Worm (Caenorhabditis elegans) whole organism, L1 larva: ENCODE data around the gene lin-14.

Experiments used
- aha-1 ChIP-seq: fragments of 150-350 bp; optimal IDR thresholded peaks from 2 replicates; lab custom pipeline; 2014; ENCODE audit warnings: missing biosample characterization, missing genetic modification characterization
- blmp-1 ChIP-seq: fragments of 150-350 bp; optimal IDR thresholded peaks from 2 replicates; lab custom pipeline; 2014; ENCODE audit warnings: missing biosample characterization, missing genetic modification characterization
- efl-1 ChIP-seq, 4 experiments: fragments of 150-350 bp; optimal IDR thresholded peaks in 3 of 4; peaks in 1 of 4; 1 replicate in 1 of 4; 2 replicates in 3 of 4; lab custom pipeline; 2014; ENCODE audit warnings: missing biosample characterization in 2 of 4, missing genetic modification characterization in 2 of 4, missing genetic modification reagents in 2 of 4
- elt-3 ChIP-seq, 6 experiments: fragments of 150-350 bp in 1 of 6; sonication (generic microtip); optimal IDR thresholded peaks; 2 replicates each; lab custom pipeline; 2017 to 2018; ENCODE audit warnings: missing biosample characterization in 6 of 6, missing genetic modification characterization in 6 of 6, inconsistent platforms in 1 of 6
- hpl-2 ChIP-seq: fragments of 150-350 bp; optimal IDR thresholded peaks from 2 replicates; lab custom pipeline; 2014; ENCODE audit warnings: missing biosample characterization, missing genetic modification reagents, missing genetic modification characterization
- nhr-19 ChIP-seq: fragments of 200-800 bp; sonication (Bioruptor generic); conservative IDR thresholded peaks from 2 replicates; pipeline ENCODE4 v1.3.6; 2022; ENCODE audit warnings: missing genetic modification characterization, missing compliant biosample characterization
- nhr-20 ChIP-seq: sonication (generic microtip); optimal IDR thresholded peaks from 2 replicates; lab custom pipeline; 2016; ENCODE audit warnings: mild to moderate bottlenecking, missing genetic modification characterization, missing compliant biosample characterization
- nhr-28 ChIP-seq: fragments of 150-350 bp; optimal IDR thresholded peaks from 2 replicates; lab custom pipeline; 2014; ENCODE audit warnings: missing biosample characterization, missing genetic modification characterization
- nhr-85 ChIP-seq: sonication (generic microtip); peaks from one replicate; lab custom pipeline; 2016; ENCODE audit warnings: missing genetic modification characterization, inconsistent platforms, missing compliant biosample characterization
- pax-3 ChIP-seq: fragments of 200-800 bp; sonication (Bioruptor generic); optimal IDR thresholded peaks from 2 replicates; lab custom pipeline; 2018; ENCODE audit warnings: mild to moderate bottlenecking, missing genetic modification characterization, moderate library complexity, missing compliant biosample characterization
- rnt-1 ChIP-seq: sonication (generic microtip); optimal IDR thresholded peaks from 2 replicates; lab custom pipeline; 2016; ENCODE audit warnings: mild to moderate bottlenecking, missing genetic modification characterization, moderate library complexity, missing compliant biosample characterization
- snu-23 ChIP-seq: sonication (generic microtip); optimal IDR thresholded peaks from 2 replicates; lab custom pipeline; 2016; ENCODE audit warnings: missing genetic modification characterization, missing compliant biosample characterization
- tlp-1 ChIP-seq: fragments of 150-350 bp; optimal IDR thresholded peaks from 2 replicates; lab custom pipeline; 2014; ENCODE audit warnings: missing biosample characterization, missing genetic modification characterization

The lin-14 gene

DNA sequence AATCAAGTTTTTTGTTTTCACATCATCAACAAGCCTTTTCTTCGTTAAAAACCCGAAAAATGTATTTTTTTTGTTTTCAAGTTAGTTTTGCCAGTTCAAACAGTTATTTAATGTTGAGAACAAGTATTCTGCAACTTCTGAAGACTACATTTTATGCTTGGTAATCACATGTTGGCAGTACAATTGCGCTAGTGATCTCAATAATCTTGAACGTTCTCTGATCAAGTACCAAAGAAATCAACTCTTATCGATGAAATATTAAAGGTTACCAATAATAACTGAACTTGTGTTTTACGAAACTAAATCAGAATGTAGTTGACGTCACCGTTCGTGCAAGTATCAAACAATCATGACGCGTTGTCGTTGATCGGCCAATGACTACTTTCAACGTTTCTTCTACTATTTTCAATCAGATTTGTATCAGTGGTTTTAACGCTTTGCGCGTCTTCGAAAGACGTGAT is 68.2 kb downstream of the lin-14 start, which contains the start of gene C35C5.8:
Gene C35C5.8 (plus strand): TSS at position 51 of the 461 bp plus-strand sequence.
- TF ChIP-seq nhr-85 = peak; percentile 82
- TF ChIP-seq tlp-1 (tag; lab: Kevin White, UChicago) = no peak
- TF ChIP-seq nhr-20 (tag; lab: Kevin White, UChicago) = peak; percentile 71
- TF ChIP-seq nhr-28 (tag; lab: Kevin White, UChicago) = no peak
- TF ChIP-seq hpl-2 = no peak
- no peak for TF ChIP-seq aha-1 (tag; lab: Kevin White, UChicago)
- peak in 1 of 6 experiments; percentile 32 for TF ChIP-seq elt-3 (tag; optimal IDR thresholded peaks at IDR 0.05; lab: Kevin White, UChicago)
- peak; percentile 19 for TF ChIP-seq snu-23 (GFP tag; lab: Kevin White, UChicago)
- TF ChIP-seq nhr-19 (GFP tag; lab: Robert Waterston, UW) = peak; percentile 61
- TF ChIP-seq blmp-1 (tag; lab: Kevin White, UChicago) = peak; percentile 26
- TF ChIP-seq, all 84 proteins: peak for 6

DNA sequence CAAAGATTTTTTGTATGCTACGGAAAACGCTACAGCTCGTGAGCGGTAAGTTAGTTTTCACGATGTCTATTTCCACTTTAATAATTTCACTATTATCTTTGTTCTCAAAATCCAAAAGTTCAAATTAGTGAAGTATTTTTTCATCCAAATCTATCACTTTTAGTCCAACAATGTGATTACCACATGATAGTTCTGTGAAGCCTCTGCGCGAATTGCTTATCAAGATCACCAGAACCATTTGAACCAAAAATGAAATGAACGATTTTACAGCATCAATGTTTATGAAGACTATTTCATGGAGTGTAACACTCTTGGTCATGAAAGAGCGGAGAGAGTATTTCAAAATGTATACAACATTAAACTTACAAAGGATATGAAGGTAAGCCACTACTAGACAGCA is 69.1 kb downstream of the lin-14 start:
- no peak for TF ChIP-seq efl-1 (optimal IDR thresholded peaks at IDR 0.05; lab: Kevin White, UChicago)
- TF ChIP-seq efl-1 (GFP tag; optimal IDR thresholded peaks at IDR 0.05 in 1 of 2; lab: Kevin White, UChicago) = peak in 1 of 2 experiments; percentile 18
- TF ChIP-seq nhr-20 (tag; lab: Kevin White, UChicago) = peak; percentile 52
- no peak for TF ChIP-seq pax-3 (tag; lab: Kevin White, UChicago)
- TF ChIP-seq nhr-85 = peak; percentile 13
- no peak for TF ChIP-seq rnt-1
- peak; percentile 62 for TF ChIP-seq blmp-1 (tag; lab: Kevin White, UChicago)
- TF ChIP-seq nhr-19 (GFP tag; lab: Robert Waterston, UW) = 0 out of 2 replicates have a peak, but pooled peaks have one; percentile 35
- TF ChIP-seq elt-3 (tag; optimal IDR thresholded peaks at IDR 0.05; lab: Kevin White, UChicago) = peak in 2 of 6 experiments; percentile 11 to 73
